Worm (Caenorhabditis elegans) whole organism, L4/young adult: Measurements from ENCODE around the gene T15B7.1.

ENCODE experiments used
- W03F9.2 ChIP-seq: fragments of 150-350 bp; optimal IDR thresholded peaks from 2 replicates; lab custom pipeline; 2014; ENCODE audit warnings: missing biosample characterization, missing genetic modification characterization
- dao-5 ChIP-seq: sonication (generic microtip); optimal IDR thresholded peaks from 2 replicates; lab custom pipeline; 2016; ENCODE audit warnings: missing genotype, missing genetic modification characterization, moderate library complexity, missing compliant biosample characterization

- TF ChIP-seq dao-5 (tag; lab: Kevin White, UChicago) (no peak), W03F9.2 (tag; lab: Kevin White, UChicago) (no peak)
Observed at ce11 chrV:6874735-6875134, 32.2 kb downstream of the T15B7.1 start.
